Fruit fly (Drosophila melanogaster) whole organism, prepupa: ENCODE measurements around the gene CG8206.

Experiments
- CG10631 ChIP-seq: fragments of 200-800 bp; sonication (Bioruptor generic); optimal IDR thresholded peaks from 2 replicates; lab custom pipeline; 2016; ENCODE audit warnings: missing biosample characterization, missing genetic modification characterization
- CG10669 ChIP-seq: fragments of 200-800 bp; sonication (Bioruptor generic); optimal IDR thresholded peaks from 3 replicates; lab custom pipeline; 2018; ENCODE audit warnings: missing biosample characterization, mild to moderate bottlenecking, missing genetic modification characterization, moderate library complexity
- CG11294 ChIP-seq: fragments of 200-800 bp; sonication (Bioruptor generic); IDR thresholded peaks from 2 replicates; pipeline ENCODE4 v1.3.6; 2022; ENCODE audit warnings: missing biosample characterization, missing genetic modification characterization
- CG11902 ChIP-seq: fragments of 200-800 bp; sonication (Bioruptor generic); optimal IDR thresholded peaks from 3 replicates; lab custom pipeline; 2016; ENCODE audit warnings: missing biosample characterization, missing genetic modification characterization
- CG15336 ChIP-seq: fragments of 200-800 bp; sonication (Bioruptor generic); IDR thresholded peaks from 2 replicates; pipeline ENCODE4 v1.3.6; 2022; ENCODE audit warnings: missing biosample characterization, missing genetic modification characterization
- CG1621 ChIP-seq: fragments of 200-800 bp; sonication (Bioruptor generic); optimal IDR thresholded peaks from 3 replicates; lab custom pipeline; 2018; ENCODE audit warnings: missing biosample characterization, mild to moderate bottlenecking, missing genetic modification characterization
- CG16779 ChIP-seq: fragments of 200-800 bp; sonication (Bioruptor generic); optimal IDR thresholded peaks from 3 replicates; lab custom pipeline; 2017; ENCODE audit warnings: missing biosample characterization, mild to moderate bottlenecking, missing genetic modification characterization
- CG31627 ChIP-seq: fragments of 200-800 bp; sonication (Bioruptor generic); optimal IDR thresholded peaks from 3 replicates; lab custom pipeline; 2016; ENCODE audit warnings: missing biosample characterization, missing genetic modification characterization
- CG32006 ChIP-seq: fragments of 200-800 bp; sonication (Bioruptor generic); optimal IDR thresholded peaks from 3 replicates; lab custom pipeline; 2017; ENCODE audit warnings: missing biosample characterization, mild to moderate bottlenecking, missing genetic modification characterization
- CG3919 ChIP-seq: fragments of 200-800 bp; sonication (Bioruptor generic); optimal IDR thresholded peaks from 3 replicates; lab custom pipeline; 2016; ENCODE audit warnings: missing biosample characterization, missing genetic modification characterization
- CG4318 ChIP-seq: fragments of 200-800 bp; sonication (Bioruptor generic); optimal IDR thresholded peaks from 3 replicates; lab custom pipeline; 2017; ENCODE audit warnings: missing biosample characterization, mild to moderate bottlenecking, missing genetic modification characterization
- CG6163 ChIP-seq: fragments of 200-800 bp; sonication (Bioruptor generic); IDR thresholded peaks from 3 replicates; pipeline ENCODE4 v1.3.6; 2022; ENCODE audit warnings: missing biosample characterization, missing genetic modification characterization
- CG6792 ChIP-seq: fragments of 200-800 bp; sonication (Bioruptor generic); optimal IDR thresholded peaks from 3 replicates; lab custom pipeline; 2016; ENCODE audit warnings: missing biosample characterization, missing genetic modification characterization
- CG6854 ChIP-seq: fragments of 200-800 bp; sonication (Bioruptor generic); optimal IDR thresholded peaks from 2 replicates; lab custom pipeline; 2017; ENCODE audit warnings: missing biosample characterization, mild to moderate bottlenecking, missing genetic modification characterization
- CG7368 ChIP-seq: fragments of 200-800 bp; sonication (Bioruptor generic); optimal IDR thresholded peaks from 3 replicates; lab custom pipeline; 2016; ENCODE audit warnings: missing biosample characterization, missing genetic modification characterization
- CG8119 ChIP-seq: fragments of 200-800 bp; sonication (Bioruptor generic); IDR thresholded peaks from 3 replicates; pipeline ENCODE4 v1.3.6; 2022; ENCODE audit warnings: missing biosample characterization, missing genetic modification characterization
- CG8319 ChIP-seq: fragments of 200-800 bp; sonication (Bioruptor generic); optimal IDR thresholded peaks from 3 replicates; lab custom pipeline; 2016; ENCODE audit warnings: missing biosample characterization, missing genetic modification characterization
- CG8632 ChIP-seq: fragments of 200-800 bp; sonication (Bioruptor generic); optimal IDR thresholded peaks from 3 replicates; lab custom pipeline; 2016; ENCODE audit warnings: missing biosample characterization, missing genetic modification characterization
- CG9139 ChIP-seq: fragments of 200-800 bp; sonication (Bioruptor generic); optimal IDR thresholded peaks from 3 replicates; lab custom pipeline; 2017; ENCODE audit warnings: missing biosample characterization, mild to moderate bottlenecking, missing genetic modification characterization
- Eip75B ChIP-seq: fragments of 200-800 bp; sonication (Bioruptor generic); optimal IDR thresholded peaks from 3 replicates; lab custom pipeline; 2016; ENCODE audit warnings: missing biosample characterization, missing genetic modification characterization
- Eip78C ChIP-seq: fragments of 200-800 bp; sonication (Bioruptor generic); peaks from one replicate; lab custom pipeline; 2016; ENCODE audit warnings: missing biosample characterization, missing genetic modification characterization
- Eip93F ChIP-seq: fragments of 200-800 bp; sonication (Bioruptor generic); optimal IDR thresholded peaks from 2 replicates; lab custom pipeline; 2016; ENCODE audit warnings: missing biosample characterization, mild to moderate bottlenecking, missing genetic modification characterization
- Ets21C ChIP-seq: fragments of 200-800 bp; sonication (Bioruptor generic); optimal IDR thresholded peaks from 3 replicates; lab custom pipeline; 2016; ENCODE audit warnings: missing biosample characterization, missing genetic modification characterization
- Hr38 ChIP-seq: sonication (Bioruptor generic); optimal IDR thresholded peaks from 2 replicates; lab custom pipeline; 2016; ENCODE audit warnings: missing biosample characterization, missing genetic modification characterization
- Hr39 ChIP-seq: fragments of 200-800 bp; sonication (Bioruptor generic); optimal IDR thresholded peaks from 2 replicates; lab custom pipeline; 2016; ENCODE audit warnings: missing biosample characterization, missing genetic modification characterization
- Hr4 ChIP-seq: fragments of 200-800 bp; sonication (Bioruptor generic); optimal IDR thresholded peaks from 3 replicates; lab custom pipeline; 2016; ENCODE audit warnings: missing biosample characterization, missing genetic modification characterization
- Lpt ChIP-seq: fragments of 200-800 bp; sonication (Bioruptor generic); optimal IDR thresholded peaks from 3 replicates; lab custom pipeline; 2016; ENCODE audit warnings: missing biosample characterization, missing genetic modification characterization
- Met ChIP-seq: fragments of 200-800 bp; sonication (Bioruptor generic); optimal IDR thresholded peaks from 3 replicates; lab custom pipeline; 2016; ENCODE audit warnings: missing biosample characterization, missing genetic modification characterization
- Smox ChIP-seq: fragments of 200-800 bp; sonication (Bioruptor generic); optimal IDR thresholded peaks from 3 replicates; lab custom pipeline; 2016; ENCODE audit warnings: missing biosample characterization, missing genetic modification characterization
- Sox14 ChIP-seq: fragments of 200-800 bp; sonication (Bioruptor generic); optimal IDR thresholded peaks from 3 replicates; lab custom pipeline; 2016; ENCODE audit warnings: missing biosample characterization, missing genetic modification characterization
- Sox15 ChIP-seq: fragments of 200-800 bp; sonication (Bioruptor generic); optimal IDR thresholded peaks from 3 replicates; lab custom pipeline; 2016; ENCODE audit warnings: missing biosample characterization, missing genetic modification characterization
- acj6 ChIP-seq: fragments of 200-800 bp; sonication (Bioruptor generic); optimal IDR thresholded peaks from 3 replicates; lab custom pipeline; 2016; ENCODE audit warnings: missing biosample characterization, missing genetic modification characterization
- cyc ChIP-seq: fragments of 200-800 bp; sonication (Bioruptor generic); optimal IDR thresholded peaks from 3 replicates; lab custom pipeline; 2016; ENCODE audit warnings: missing biosample characterization, missing genetic modification characterization
- dac ChIP-seq: fragments of 200-800 bp; sonication (Bioruptor generic); optimal IDR thresholded peaks from 2 replicates; lab custom pipeline; 2017; ENCODE audit warnings: missing biosample characterization, mild to moderate bottlenecking, missing genetic modification characterization
- dsx ChIP-seq: fragments of 200-800 bp; optimal IDR thresholded peaks from 3 replicates; lab custom pipeline; 2019; ENCODE audit warnings: missing biosample characterization, mild to moderate bottlenecking, missing genetic modification characterization, moderate library complexity; ENCODE audit not compliant: poor library complexity, severe bottlenecking
- eg ChIP-seq: fragments of 200-800 bp; sonication (Bioruptor generic); IDR thresholded peaks from 3 replicates; pipeline ENCODE4 v1.3.6; 2022; ENCODE audit warnings: missing biosample characterization, missing genetic modification characterization
- esn ChIP-seq: fragments of 200-800 bp; sonication (Bioruptor generic); optimal IDR thresholded peaks from 2 replicates; lab custom pipeline; 2016; ENCODE audit warnings: missing biosample characterization, mild to moderate bottlenecking, missing genetic modification characterization, moderate library complexity
- fd59A ChIP-seq: fragments of 200-800 bp; sonication (Bioruptor generic); optimal IDR thresholded peaks from 2 replicates; lab custom pipeline; 2017; ENCODE audit warnings: missing biosample characterization, mild to moderate bottlenecking, missing genetic modification characterization, missing genetic modification reagents
- fd85E ChIP-seq: fragments of 200-800 bp; sonication (Bioruptor generic); optimal IDR thresholded peaks from 3 replicates; lab custom pipeline; 2016; ENCODE audit warnings: missing biosample characterization, missing genetic modification characterization
- fkh ChIP-seq: fragments of 200-800 bp; sonication (Bioruptor generic); optimal IDR thresholded peaks from 3 replicates; lab custom pipeline; 2017; ENCODE audit warnings: missing biosample characterization, mild to moderate bottlenecking, missing genetic modification characterization, moderate library complexity
- net ChIP-seq: fragments of 200-800 bp; sonication (Bioruptor generic); optimal IDR thresholded peaks from 3 replicates; lab custom pipeline; 2016; ENCODE audit warnings: missing biosample characterization, missing genetic modification characterization
- pdm3 ChIP-seq: fragments of 200-800 bp; sonication (Bioruptor generic); optimal IDR thresholded peaks from 3 replicates; lab custom pipeline; 2016; ENCODE audit warnings: missing biosample characterization, missing genetic modification characterization
- salr ChIP-seq, 2 experiments: fragments of 200-800 bp; sonication (Bioruptor generic); optimal IDR thresholded peaks; 3 replicates each; lab custom pipeline; 2016 to 2018; ENCODE audit warnings: missing biosample characterization in 2 of 2, missing genetic modification characterization in 2 of 2, mild to moderate bottlenecking in 1 of 2
- spab ChIP-seq: fragments of 200-800 bp; sonication (Bioruptor generic); optimal IDR thresholded peaks from 2 replicates; lab custom pipeline; 2017; ENCODE audit warnings: missing biosample characterization, mild to moderate bottlenecking, missing genetic modification characterization, missing genetic modification reagents
- ss ChIP-seq, 2 experiments: fragments of 200-800 bp; sonication (Bioruptor generic); optimal IDR thresholded peaks; 2 replicates in 1 of 2; 3 replicates in 1 of 2; lab custom pipeline; 2017 to 2018; ENCODE audit warnings: mild to moderate bottlenecking in 2 of 2, missing biosample characterization in 2 of 2, missing genetic modification characterization in 2 of 2, moderate library complexity in 1 of 2
- svp ChIP-seq: fragments of 200-800 bp; sonication (Bioruptor generic); peaks from one replicate; lab custom pipeline; 2016; ENCODE audit warnings: missing biosample characterization, missing genetic modification characterization
- topi ChIP-seq: fragments of 200-800 bp; sonication (Bioruptor generic); optimal IDR thresholded peaks from 3 replicates; lab custom pipeline; 2016; ENCODE audit warnings: missing biosample characterization, missing genetic modification characterization
- vri ChIP-seq: fragments of 200-800 bp; sonication (Bioruptor generic); optimal IDR thresholded peaks from 3 replicates; lab custom pipeline; 2016; ENCODE audit warnings: missing biosample characterization, mild to moderate bottlenecking, missing genetic modification characterization

CG8206 gene

DNA sequence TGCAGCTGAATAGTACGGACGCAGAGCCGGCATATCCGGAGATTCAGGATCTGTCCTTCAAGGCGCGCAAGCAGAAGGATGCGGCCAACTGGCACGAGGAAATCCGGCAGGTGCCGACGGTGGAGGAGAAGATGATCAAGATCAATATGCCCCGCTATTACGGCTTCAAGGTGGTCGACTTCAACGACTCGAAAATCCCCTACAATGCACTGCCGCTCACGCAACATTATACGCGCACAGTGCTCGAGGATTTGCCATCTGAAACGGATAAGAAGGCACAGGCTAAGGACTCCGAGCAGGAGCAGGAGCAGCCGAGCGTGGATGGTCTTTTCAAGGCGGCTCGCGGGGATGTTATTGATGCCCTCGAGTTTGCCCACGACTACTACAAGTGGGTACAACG is 47.2 kb downstream of the CG8206 start:
- TF ChIP-seq CG4318 (GFP tag; lab: Kevin White, UChicago): no peak
- TF ChIP-seq CG1621: peak; percentile 11
- TF ChIP-seq pdm3 (GFP tag; lab: Kevin White, UChicago): no peak
- TF ChIP-seq CG15336: no peak

DNA sequence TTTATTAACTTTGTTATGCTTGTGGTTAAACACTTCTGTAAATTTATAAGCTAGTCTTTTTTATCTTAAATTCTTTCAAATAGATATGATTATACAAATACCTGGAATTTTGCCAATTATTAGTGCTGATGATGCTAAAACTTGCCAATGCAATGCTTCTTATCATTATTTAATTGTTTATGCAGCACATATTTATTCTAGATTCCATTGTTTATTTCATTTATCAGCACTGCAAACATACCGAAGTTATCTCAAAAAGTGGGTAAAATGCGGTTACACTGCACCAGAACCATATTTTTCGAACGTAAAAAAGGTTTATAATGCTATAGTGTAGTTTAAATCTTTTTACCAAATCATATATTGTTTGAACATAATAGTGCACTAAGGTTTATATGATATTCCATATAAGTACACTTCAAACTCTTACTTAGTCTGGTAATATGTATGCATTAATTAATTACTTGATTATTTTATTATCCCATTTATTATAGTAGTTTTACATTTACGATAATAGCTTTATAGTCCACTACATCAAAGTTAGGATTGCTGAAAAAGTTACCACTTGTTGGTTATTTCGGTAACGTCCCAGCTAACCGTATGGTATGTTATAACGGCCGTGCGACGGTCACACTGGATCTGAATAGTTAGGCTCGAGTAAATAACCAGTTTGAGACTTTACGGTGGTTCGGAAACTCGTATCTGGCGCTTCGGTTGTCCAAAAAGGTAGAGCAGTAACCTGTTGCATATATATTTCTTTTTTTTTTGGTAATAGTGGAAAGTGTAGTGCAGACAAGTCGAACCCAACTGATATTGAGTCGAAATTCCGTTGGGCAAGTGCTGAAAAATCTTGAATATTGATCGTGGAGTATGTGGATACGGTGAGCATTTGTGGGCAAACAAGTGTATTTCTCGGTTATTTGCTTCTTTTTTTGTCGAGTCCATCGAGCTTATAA is 49.5 kb downstream of the CG8206 start, which contains the start of gene Rhp:
Gene Rhp, plus strand, starts transcription at position 663 of the 953 bp plus-strand sequence.
- TF ChIP-seq CG6792 (GFP tag; lab: Kevin White, UChicago): peak; percentile 62
- peak; percentile 46 for TF ChIP-seq acj6
- TF ChIP-seq vri (GFP tag; lab: Kevin White, UChicago): peak; percentile 40
- peak; percentile 47 for TF ChIP-seq dsx (GFP tag; lab: Kevin White, UChicago)
- no peak for TF ChIP-seq Eip93F (GFP tag; lab: Kevin White, UChicago)
- TF ChIP-seq CG9139: peak; percentile 69
- TF ChIP-seq CG16779: no peak
- TF ChIP-seq Smox (GFP tag; lab: Kevin White, UChicago): peak; percentile 56
- TF ChIP-seq CG3919 (GFP tag; lab: Kevin White, UChicago): peak; percentile 52
- TF ChIP-seq Eip78C (GFP tag; lab: Kevin White, UChicago): peak; percentile 43
- TF ChIP-seq CG6163 (GFP tag; lab: Robert Waterston, UW): peak; percentile 34; the same call in 2 of the 3 replicates
- TF ChIP-seq Eip75B: peak; percentile 40
- no peak for TF ChIP-seq spab (GFP tag; lab: Kevin White, UChicago)
- TF ChIP-seq CG1621: peak; percentile 55
- TF ChIP-seq CG6854 (GFP tag; lab: Kevin White, UChicago): peak; percentile 83
- TF ChIP-seq Hr39 (GFP tag; lab: Kevin White, UChicago): no peak
- no peak for TF ChIP-seq Met (GFP tag; lab: Kevin White, UChicago)
- TF ChIP-seq CG4318 (GFP tag; lab: Kevin White, UChicago): no peak
- peak; percentile 76 for TF ChIP-seq CG8632 (GFP tag; lab: Kevin White, UChicago)
- peak; percentile 22 for TF ChIP-seq CG8319 (GFP tag; lab: Kevin White, UChicago)
- TF ChIP-seq salr (GFP tag; optimal IDR thresholded peaks at IDR 0.05; lab: Kevin White, UChicago): no peak
- peak; percentile 76 for TF ChIP-seq CG10669 (GFP tag; lab: Kevin White, UChicago)
- TF ChIP-seq ss (GFP tag; optimal IDR thresholded peaks at IDR 0.05; lab: Kevin White, UChicago): peak in 1 of 2 experiments; percentile 65
- peak; percentile 54 for TF ChIP-seq esn (GFP tag; lab: Kevin White, UChicago)
- no peak for TF ChIP-seq CG11902 (GFP tag; lab: Kevin White, UChicago)
- peak; percentile 34 for TF ChIP-seq fd85E (GFP tag; lab: Kevin White, UChicago)
- TF ChIP-seq eg (GFP tag; lab: Robert Waterston, UW): peak; percentile 47; the same call in 1 of the 3 replicates
- TF ChIP-seq Hr38 (GFP tag; lab: Kevin White, UChicago): no peak
- no peak for TF ChIP-seq CG11294 (GFP tag; lab: Robert Waterston, UW)
- TF ChIP-seq Ets21C: no peak
- TF ChIP-seq dac (GFP tag; lab: Kevin White, UChicago): no peak
- TF ChIP-seq CG7368 (GFP tag; lab: Kevin White, UChicago): peak; percentile 74
- peak; percentile 64 for TF ChIP-seq fkh (GFP tag; lab: Kevin White, UChicago)
- TF ChIP-seq Hr4: no peak
- TF ChIP-seq topi (GFP tag; lab: Kevin White, UChicago): peak; percentile 46
- peak; percentile 72 for TF ChIP-seq CG10631 (GFP tag; lab: Kevin White, UChicago)
- no peak for TF ChIP-seq Lpt (GFP tag; lab: Kevin White, UChicago)
- TF ChIP-seq svp: no peak
- no peak for TF ChIP-seq CG15336
- TF ChIP-seq Sox15 (GFP tag; lab: Kevin White, UChicago): no peak
- peak; percentile 60 for TF ChIP-seq pdm3 (GFP tag; lab: Kevin White, UChicago)
- TF ChIP-seq fd59A: no peak
- peak; percentile 29; the same call in 1 of the 3 replicates for TF ChIP-seq CG8119 (GFP tag; lab: Robert Waterston, UW)
- TF ChIP-seq CG32006 (GFP tag; lab: Kevin White, UChicago): no peak
- no peak for TF ChIP-seq net (GFP tag; lab: Kevin White, UChicago)
- TF ChIP-seq Sox14: no peak
- peak; percentile 8 for TF ChIP-seq cyc (GFP tag; lab: Kevin White, UChicago)
- no peak for TF ChIP-seq CG31627 (GFP tag; lab: Kevin White, UChicago)
